Worm (Caenorhabditis elegans): ENCODE data around the gene klp-4.

DNA sequence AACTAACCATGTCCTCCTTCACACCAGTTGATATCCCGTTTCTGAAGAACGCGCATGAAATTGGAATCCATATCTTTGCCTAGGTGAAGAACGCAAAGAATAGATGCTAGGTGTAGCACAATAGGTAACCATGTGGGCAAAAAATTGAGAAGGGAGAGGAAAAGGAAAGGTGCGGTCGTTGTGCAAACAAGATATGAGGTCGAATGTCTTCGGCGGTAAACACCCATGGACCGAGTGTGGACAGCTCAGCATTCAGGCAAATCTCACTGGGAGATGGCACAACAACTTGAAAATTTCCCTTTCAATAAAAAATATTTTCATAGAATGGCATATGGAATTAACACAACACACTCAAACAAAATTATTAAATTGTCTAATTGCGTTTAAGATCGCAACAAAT, 31.0 kb upstream of the klp-4 start, which contains the start of gene F28B4.4:
- TF ChIP-seq unc-55 (GFP tag; optimal IDR thresholded peaks at IDR 0.05) (no peak), nhr-10 (tag; optimal IDR thresholded peaks at IDR 0.05) (no peak), nhr-11 (tag; optimal IDR thresholded peaks at IDR 0.05) (no peak), alr-1 (tag; optimal IDR thresholded peaks at IDR 0.05) (no peak), snpc-4 (tag; optimal IDR thresholded peaks at IDR 0.05) (no peak), elt-3 (tag; optimal IDR thresholded peaks at IDR 0.05) (no peak), skn-1 (tag; optimal IDR thresholded peaks at IDR 0.05) (no peak), unc-62 (GFP tag; optimal IDR thresholded peaks at IDR 0.05) (no peak), zag-1 (tag; optimal IDR thresholded peaks at IDR 0.05) (no peak), lin-39 (tag; optimal IDR thresholded peaks at IDR 0.05) (no peak), unc-39 (tag; optimal IDR thresholded peaks at IDR 0.05) (no peak), lsy-2 (tag; optimal IDR thresholded peaks at IDR 0.05) (no peak)

All from whole organism, L2 larva.